Fruit fly (Drosophila melanogaster): ENCODE data around the gene Prx4.

Prx4 gene

DNA sequence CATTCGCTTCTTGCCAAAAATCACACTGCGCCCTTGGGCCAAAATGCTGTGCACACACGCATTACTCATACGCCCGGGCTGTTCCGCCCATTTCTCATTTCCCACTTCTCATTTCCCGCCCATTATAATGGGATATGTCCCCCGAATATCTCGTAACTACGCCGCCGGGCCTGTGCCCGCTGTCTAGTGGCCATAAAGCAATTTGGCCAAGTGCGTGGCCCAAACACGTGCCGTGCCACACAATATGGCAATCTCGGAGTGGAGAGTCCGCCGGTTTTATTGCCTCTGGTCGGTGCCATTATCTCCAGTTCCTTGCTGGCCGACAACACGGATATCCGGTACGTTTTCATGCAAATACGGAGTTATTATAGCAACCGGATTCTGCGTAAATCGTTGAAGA is 34.8 kb downstream of the Prx4 start:
- TF ChIP-seq noc (tag; optimal IDR thresholded peaks at IDR 0.05), result no peak

DNA sequence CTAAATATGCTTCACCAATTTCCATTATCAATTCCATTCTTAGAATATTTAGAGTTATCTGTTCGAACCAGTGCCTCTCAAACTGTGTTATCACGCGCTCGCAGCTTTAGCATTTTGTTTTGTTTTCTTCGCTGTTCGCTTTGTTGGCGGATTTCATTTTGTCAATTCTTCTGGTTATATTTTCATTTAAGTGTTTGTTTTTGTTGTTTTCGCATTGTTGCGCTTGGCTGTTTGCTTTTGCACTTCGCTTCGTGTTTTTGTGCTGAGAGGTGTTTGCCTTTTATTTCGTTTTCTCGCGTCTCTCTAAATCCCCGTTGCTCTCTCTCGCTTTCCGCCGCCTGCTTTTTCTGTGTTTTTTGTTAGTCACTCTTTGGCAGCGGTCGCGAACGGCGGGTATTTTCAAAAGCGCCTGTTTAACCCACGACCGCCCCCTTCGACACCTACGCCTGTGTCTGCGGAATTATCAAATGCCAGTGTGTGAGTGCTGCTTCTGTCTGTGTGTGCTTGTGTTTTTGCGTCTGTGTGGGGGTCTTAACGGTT is 35.5 kb downstream of the Prx4 start:
- peak; percentile 72 for TF ChIP-seq noc (tag; optimal IDR thresholded peaks at IDR 0.05)

DNA sequence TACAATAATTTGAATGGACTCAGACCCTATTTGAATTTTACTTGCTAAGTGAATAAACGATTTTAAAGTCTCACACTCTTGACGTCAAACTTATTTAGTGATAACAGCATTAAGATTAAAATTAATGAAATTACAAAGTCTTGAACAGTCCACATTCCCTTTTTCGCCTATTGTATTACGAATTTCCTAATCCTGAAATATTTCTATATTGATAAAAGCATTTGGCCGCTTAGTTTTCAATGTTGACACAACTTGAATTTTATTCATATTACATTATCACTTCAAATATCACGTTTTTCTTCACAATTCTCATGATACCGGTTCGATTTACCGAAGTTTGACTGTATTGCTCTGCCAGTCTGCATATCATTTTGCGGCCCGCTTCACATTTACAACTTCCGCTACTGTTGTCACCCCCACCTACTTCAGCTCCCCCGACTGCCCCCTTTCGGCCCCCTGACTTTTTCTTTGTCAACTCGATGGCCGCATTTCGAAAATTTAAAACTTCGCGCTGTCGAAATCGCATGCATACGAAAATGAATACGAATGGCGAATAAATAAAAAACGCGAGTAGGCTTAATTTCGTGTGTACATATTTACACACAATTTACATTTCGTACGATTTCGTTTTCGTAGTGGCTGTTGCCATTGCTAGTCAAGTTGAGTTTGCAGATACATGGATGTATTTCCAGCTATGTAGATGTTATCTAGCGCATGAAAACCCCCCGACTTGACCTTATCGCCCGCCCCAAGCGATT is 36.4 kb downstream of the Prx4 start:
- peak; percentile 34 for TF ChIP-seq noc (tag; optimal IDR thresholded peaks at IDR 0.05)

DNA sequence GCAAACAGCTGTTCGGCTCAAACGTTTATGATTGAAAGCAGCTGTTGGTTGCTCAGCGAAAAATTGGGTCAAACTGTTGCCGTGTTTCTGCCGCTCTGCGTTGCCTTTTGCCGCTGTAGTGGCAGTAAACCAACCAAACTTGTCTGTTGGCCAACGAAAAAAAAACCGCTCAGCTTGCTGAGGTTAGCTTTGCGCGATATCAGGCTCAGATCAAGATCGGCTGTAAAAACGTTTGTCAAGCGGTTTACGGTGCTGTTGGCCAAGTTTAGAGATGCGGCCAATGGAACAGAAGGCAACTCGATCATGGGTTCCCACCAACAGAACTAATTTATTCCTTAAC is 37.0 kb downstream of the Prx4 start:
- TF ChIP-seq noc (tag; optimal IDR thresholded peaks at IDR 0.05), result no peak

DNA sequence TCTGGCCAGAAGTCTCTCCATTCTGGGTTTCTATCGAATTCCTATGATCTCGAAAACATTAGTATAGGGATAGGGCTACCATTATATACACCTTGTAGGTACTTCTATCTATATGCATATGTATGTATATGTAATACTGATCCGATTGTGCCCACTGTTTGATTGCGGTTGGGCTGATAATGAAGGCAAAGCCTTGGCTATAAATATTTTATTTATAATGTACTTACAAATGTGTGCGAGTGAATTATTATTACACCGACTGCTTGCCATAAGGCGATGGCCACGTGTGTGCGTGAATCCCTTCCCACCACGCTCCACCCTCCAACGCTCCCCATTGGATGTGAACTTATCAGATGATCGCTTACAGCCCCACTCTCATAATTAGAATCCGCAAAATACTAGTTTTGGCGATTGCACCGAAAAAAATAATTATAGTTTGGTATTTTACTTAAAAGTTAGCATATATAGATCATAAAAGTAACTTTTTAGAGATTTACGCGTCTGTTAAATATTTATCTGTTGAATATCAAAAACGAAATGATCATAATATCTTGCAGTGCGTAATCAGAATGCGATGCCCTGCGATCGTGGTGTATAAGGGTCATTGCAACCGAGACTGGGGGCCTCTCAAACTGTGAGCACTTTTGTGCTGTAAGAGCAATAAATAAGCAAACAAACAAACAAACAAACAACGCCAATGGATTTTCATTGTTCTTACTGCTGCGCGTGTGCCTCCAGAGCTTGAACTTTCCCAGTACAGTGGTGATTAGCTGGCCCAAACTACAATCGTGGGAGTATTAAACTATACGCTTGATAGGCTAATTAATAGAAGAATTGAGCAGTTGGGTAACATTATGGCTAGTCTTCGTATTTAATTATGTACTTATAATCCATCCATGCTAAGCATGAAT is 38.2 kb downstream of the Prx4 start:
- TF ChIP-seq noc (tag; optimal IDR thresholded peaks at IDR 0.05), result no peak

DNA sequence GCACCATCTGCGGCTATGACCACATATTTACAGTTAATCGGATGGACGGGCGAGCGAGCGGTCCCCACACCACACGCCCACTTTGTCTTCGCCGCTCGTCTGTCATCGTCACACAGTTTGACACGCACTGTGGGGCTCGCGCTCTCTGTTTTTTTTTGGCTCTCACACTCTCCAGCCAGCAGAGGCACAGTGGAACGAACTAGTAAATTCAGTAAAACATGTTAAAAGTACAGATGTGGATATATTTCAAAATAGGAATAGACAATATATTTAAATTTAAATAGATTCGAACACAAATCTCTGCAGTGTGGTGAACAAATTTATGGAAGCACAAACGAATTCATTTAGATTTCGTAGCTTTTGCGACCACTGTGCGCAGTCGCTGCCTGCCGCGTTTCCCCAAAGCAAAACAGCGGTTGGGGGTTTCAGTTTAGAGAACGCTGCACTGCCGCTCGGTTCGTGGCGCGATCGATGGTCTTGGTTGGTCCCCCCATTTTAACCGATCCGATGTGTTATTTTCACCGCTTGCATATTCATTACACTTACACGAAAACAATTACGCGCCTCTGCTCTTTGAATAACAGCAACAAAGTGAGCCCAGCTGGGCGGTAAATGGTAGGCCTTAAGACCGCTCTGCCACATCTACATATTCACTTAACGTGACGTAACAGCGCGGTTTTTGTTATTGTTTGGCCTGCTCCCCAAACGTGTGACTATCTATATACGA is 39.1 kb downstream of the Prx4 start:
- TF ChIP-seq noc (tag; optimal IDR thresholded peaks at IDR 0.05), result peak; percentile 99

DNA sequence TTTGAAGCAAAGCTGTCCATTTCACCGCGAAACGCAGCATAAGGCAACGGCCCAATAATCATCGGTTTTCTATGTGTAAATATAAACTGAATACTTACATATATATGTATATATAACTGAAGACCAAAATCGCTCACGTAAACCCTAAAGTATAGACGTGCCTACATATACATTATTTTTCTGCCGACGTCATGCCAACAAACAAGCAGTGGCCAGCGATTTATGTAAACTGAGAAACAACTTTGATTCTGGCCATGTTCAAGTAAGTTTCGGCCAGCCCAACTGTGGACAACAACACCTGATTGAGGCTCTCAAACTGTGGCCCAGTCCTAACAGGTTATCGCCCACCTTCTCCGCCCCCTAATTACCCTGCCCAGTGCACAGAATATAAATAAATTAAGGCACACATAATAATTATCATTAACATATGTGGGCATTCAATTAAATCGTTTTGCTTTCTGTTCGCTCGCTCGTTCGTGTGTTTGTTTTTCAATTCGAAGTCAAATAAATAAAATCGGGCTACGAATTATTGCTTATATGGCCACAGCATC is 39.9 kb downstream of the Prx4 start:
- TF ChIP-seq noc (tag; optimal IDR thresholded peaks at IDR 0.05), result no peak

DNA sequence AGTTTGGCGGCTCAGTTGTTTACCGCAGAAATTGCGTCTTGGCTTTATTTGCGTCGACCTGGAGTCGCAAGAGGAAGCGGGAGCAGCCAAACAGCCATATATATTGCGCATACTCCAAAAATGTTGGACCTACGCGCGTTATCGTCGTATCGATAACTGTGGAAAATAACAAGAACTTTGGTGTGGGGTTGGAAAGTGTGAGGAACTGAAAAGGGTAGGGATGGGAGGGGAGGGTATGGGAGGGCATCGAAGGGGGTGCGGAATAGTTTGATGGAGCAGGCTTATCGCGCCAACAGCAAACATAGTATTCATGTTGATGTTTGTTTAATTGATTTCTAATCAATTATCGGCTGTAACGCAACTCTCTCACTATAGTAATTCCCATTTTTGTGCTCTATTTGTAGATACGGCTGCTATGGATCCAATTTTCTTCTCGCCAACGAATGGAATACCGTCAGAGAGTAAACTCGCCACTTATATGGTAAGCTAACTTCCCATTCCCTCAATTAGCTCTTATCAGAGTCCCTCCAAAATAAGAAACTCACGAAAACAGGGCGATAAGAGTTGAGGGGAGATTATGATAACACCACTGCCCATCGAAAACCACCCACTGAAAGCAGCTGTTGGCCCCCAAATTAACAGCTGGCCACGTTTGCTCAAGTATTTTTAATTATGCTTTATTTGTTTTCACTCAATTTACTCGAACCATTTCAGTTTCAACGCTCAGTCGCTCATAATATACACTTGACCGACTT is 41.3 kb downstream of the Prx4 start:
- peak; percentile 10 for TF ChIP-seq noc (tag; optimal IDR thresholded peaks at IDR 0.05)

DNA sequence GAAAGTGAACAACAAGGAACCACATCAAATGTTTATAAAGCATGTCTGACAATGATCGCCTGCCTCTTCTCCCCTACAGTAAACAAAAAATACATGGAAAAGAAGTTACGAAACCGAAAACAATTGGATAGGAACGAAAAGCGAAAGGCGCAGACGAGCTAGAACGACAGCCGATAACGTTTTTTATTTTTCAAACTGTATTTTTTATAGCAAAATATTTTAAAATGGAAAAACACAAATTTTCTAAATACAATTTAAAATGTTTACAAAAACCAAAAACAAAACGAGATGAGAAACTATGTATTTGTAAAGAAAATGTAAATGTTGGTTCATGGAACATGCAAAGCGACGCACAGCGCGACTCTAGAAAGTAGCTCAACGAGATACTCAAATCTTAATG is 46.9 kb downstream of the Prx4 start:
- no peak for TF ChIP-seq noc (tag; optimal IDR thresholded peaks at IDR 0.05)

DNA sequence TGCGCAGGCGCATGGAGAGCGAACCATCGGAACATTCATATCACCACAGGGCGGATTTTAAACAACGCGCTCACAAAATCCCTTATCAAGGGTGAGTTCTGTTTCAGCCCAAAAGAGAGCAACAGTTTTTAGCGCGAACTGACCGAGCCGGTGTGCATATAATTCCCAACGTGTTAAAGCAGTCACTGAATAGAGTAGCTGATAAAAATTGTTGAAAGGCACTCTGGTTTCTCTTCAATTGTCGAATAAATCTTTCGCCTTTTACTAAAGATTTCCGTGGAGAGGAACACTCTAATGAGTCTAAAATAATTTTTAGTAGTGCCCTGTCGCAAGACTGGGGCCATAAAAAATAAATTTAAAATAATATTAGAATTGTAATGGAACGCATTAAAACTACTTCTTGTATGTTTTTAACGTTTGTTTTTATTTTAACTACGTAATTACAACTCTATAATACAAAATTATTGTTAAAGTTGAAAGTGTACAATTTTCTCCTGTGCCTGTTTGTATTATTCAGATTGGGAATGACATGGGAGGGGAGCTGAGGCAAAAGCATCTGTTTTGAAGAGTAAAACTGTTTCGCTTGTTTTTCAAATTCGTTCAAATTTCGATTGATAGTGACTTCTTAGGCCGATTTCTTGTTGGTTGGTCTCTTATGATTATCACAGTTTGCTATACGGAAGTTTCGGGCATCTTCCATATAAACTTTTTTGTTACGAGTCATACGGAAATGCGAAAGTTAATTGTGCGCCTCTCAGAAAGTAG is 48.6 kb downstream of the Prx4 start:
- peak; percentile 14 for TF ChIP-seq noc (tag; optimal IDR thresholded peaks at IDR 0.05)
